Worm (Caenorhabditis elegans) whole organism, L4/young adult: Measurements from ENCODE around the gene mxl-3.

Source experiments
- W03F9.2 ChIP-seq: fragments of 150-350 bp; optimal IDR thresholded peaks from 2 replicates; lab custom pipeline; 2014; ENCODE audit warnings: missing biosample characterization, missing genetic modification characterization
- dao-5 ChIP-seq: sonication (generic microtip); optimal IDR thresholded peaks from 2 replicates; lab custom pipeline; 2016; ENCODE audit warnings: missing genotype, missing genetic modification characterization, moderate library complexity, missing compliant biosample characterization
- him-1 ChIP-seq: sonication (generic microtip); optimal IDR thresholded peaks from 2 replicates; lab custom pipeline; 2016; ENCODE audit warnings: missing genotype, missing genetic modification reagents, missing genetic modification characterization, missing compliant biosample characterization

ce11 chrX:13353530-13353929, 2.9 kb upstream of the mxl-3 start:
- no peak for TF ChIP-seq dao-5 (tag; lab: Kevin White, UChicago)
- TF ChIP-seq him-1 = no peak
- TF ChIP-seq W03F9.2 (tag; lab: Kevin White, UChicago) = no peak
